Worm (Caenorhabditis elegans) whole organism, L4 larva: ENCODE measurements around the gene dkf-2.

ENCODE experiments used
- F10B5.3 ChIP-seq: sonication (generic microtip); optimal IDR thresholded peaks from 2 replicates; lab custom pipeline; 2016; ENCODE audit warnings: mild to moderate bottlenecking, missing genetic modification characterization, missing compliant biosample characterization
- F44E2.7 ChIP-seq: fragments of 200-800 bp; sonication (Bioruptor generic); IDR thresholded peaks from 2 replicates; pipeline ENCODE4 v2.1.2; 2022; ENCODE audit warnings: missing genetic modification characterization, missing compliant biosample characterization
- T20F7.1 ChIP-seq: fragments of 200-800 bp; sonication (Bioruptor generic); optimal IDR thresholded peaks from 2 replicates; lab custom pipeline; 2018; ENCODE audit warnings: mild to moderate bottlenecking, missing genetic modification characterization, missing compliant biosample characterization
- T26A8.4 ChIP-seq: fragments of 200-800 bp; sonication (Bioruptor generic); IDR thresholded peaks from 2 replicates; pipeline ENCODE4 v1.3.6; 2022; ENCODE audit warnings: missing genetic modification characterization, missing compliant biosample characterization
- Y105C5A.15 ChIP-seq: fragments of 200-800 bp; sonication (Bioruptor generic); IDR thresholded peaks from 2 replicates; pipeline ENCODE4 v1.3.6; 2022; ENCODE audit warnings: missing genetic modification characterization, missing compliant biosample characterization
- aha-1 ChIP-seq: fragments of 150-350 bp; peaks from one replicate; lab custom pipeline; 2014; ENCODE audit warnings: missing biosample characterization, missing genetic modification characterization
- arid-1 ChIP-seq: fragments of 200-800 bp; sonication (Bioruptor generic); conservative IDR thresholded peaks from 2 replicates; pipeline ENCODE4 v1.3.6; 2022; ENCODE audit warnings: missing genetic modification reagents, missing genetic modification characterization, missing compliant biosample characterization
- attf-4 ChIP-seq: sonication (generic microtip); optimal IDR thresholded peaks from 3 replicates; lab custom pipeline; 2017; ENCODE audit warnings: missing biosample characterization, missing genetic modification characterization
- ceh-28 ChIP-seq: fragments of 150-350 bp; optimal IDR thresholded peaks from 2 replicates; lab custom pipeline; 2014; ENCODE audit warnings: missing biosample characterization, missing genetic modification reagents, missing genetic modification characterization
- ceh-62 ChIP-seq: sonication (generic microtip); optimal IDR thresholded peaks from 2 replicates; lab custom pipeline; 2017; ENCODE audit warnings: missing biosample characterization, missing genetic modification characterization
- ctbp-1 ChIP-seq: fragments of 200-800 bp; sonication (Bioruptor generic); IDR thresholded peaks from 2 replicates; pipeline ENCODE4 v1.3.6; 2022; ENCODE audit warnings: missing genetic modification reagents, missing genetic modification characterization, missing compliant biosample characterization
- dve-1 ChIP-seq: sonication (generic microtip); optimal IDR thresholded peaks from 2 replicates; lab custom pipeline; 2017; ENCODE audit warnings: antibody characterized with exemption, mild to moderate bottlenecking, missing genetic modification characterization, missing compliant biosample characterization; ENCODE audit not compliant: insufficient read depth
- egl-27 ChIP-seq: sonication (generic microtip); optimal IDR thresholded peaks from 3 replicates; lab custom pipeline; 2017; ENCODE audit warnings: missing biosample characterization, missing genetic modification reagents, missing genetic modification characterization
- egl-43 ChIP-seq: fragments of 200-800 bp; sonication (Bioruptor generic); IDR thresholded peaks from 2 replicates; pipeline ENCODE4 v1.3.6; 2022; ENCODE audit warnings: missing genetic modification reagents, missing genetic modification characterization, missing compliant biosample characterization
- hlh-11 ChIP-seq: fragments of 200-800 bp; sonication (Bioruptor generic); optimal IDR thresholded peaks from 2 replicates; lab custom pipeline; 2018; ENCODE audit warnings: mild to moderate bottlenecking, missing genetic modification characterization, missing compliant biosample characterization
- lin-1 ChIP-seq: fragments of 200-800 bp; sonication (Bioruptor generic); IDR thresholded peaks from 2 replicates; pipeline ENCODE4 v1.3.6; 2022; ENCODE audit warnings: missing genetic modification reagents, missing genetic modification characterization, missing compliant biosample characterization
- lin-13 ChIP-seq: fragments of 150-350 bp; optimal IDR thresholded peaks from 2 replicates; lab custom pipeline; 2014; ENCODE audit warnings: missing biosample characterization, missing genetic modification reagents, missing genetic modification characterization
- lin-38 ChIP-seq: fragments of 200-800 bp; sonication (Bioruptor generic); IDR thresholded peaks from 2 replicates; pipeline ENCODE4 v1.3.6; 2022; ENCODE audit warnings: missing genetic modification reagents, missing genetic modification characterization, missing compliant biosample characterization
- madf-5 ChIP-seq, 2 experiments: fragments of 200-800 bp; sonication (Bioruptor generic); IDR thresholded peaks; 2 replicates each; pipeline ENCODE4 v1.3.6; 2022; ENCODE audit warnings: missing compliant biosample characterization in 2 of 2, missing genetic modification characterization in 2 of 2
- mdt-29 ChIP-seq: fragments of 200-800 bp; sonication (Bioruptor generic); IDR thresholded peaks from 2 replicates; pipeline ENCODE4 v1.3.6; 2022; ENCODE audit warnings: missing genetic modification reagents, missing genetic modification characterization, missing compliant biosample characterization
- mes-2 ChIP-seq: sonication (generic microtip); optimal IDR thresholded peaks from 2 replicates; lab custom pipeline; 2016; ENCODE audit warnings: missing genotype, mild to moderate bottlenecking, missing genetic modification characterization, missing compliant biosample characterization; ENCODE audit not compliant: poor library complexity, severe bottlenecking
- mxl-2 ChIP-seq: fragments of 200-800 bp; sonication (Bioruptor generic); conservative IDR thresholded peaks from 2 replicates; pipeline ENCODE4 v1.3.6; 2022; ENCODE audit warnings: missing genetic modification reagents, missing genetic modification characterization, missing compliant biosample characterization
- mxl-3 ChIP-seq: fragments of 200-800 bp; sonication (Bioruptor generic); optimal IDR thresholded peaks from 2 replicates; lab custom pipeline; 2018; ENCODE audit warnings: mild to moderate bottlenecking, missing genetic modification characterization, missing compliant biosample characterization
- nhr-237 ChIP-seq: sonication (generic microtip); optimal IDR thresholded peaks from 2 replicates; lab custom pipeline; 2017; ENCODE audit warnings: missing biosample characterization, missing genetic modification characterization
- nhr-28 ChIP-seq: fragments of 150-350 bp; optimal IDR thresholded peaks from 2 replicates; lab custom pipeline; 2014; ENCODE audit warnings: missing biosample characterization, missing genetic modification characterization
- nhr-6 ChIP-seq: fragments of 150-350 bp; optimal IDR thresholded peaks from 2 replicates; lab custom pipeline; 2014; ENCODE audit warnings: missing biosample characterization, missing genetic modification characterization
- pha-4 ChIP-seq, 2 experiments: fragments of 150-350 bp in 1 of 2; fragments of 200-800 bp in 1 of 2; sonication (Bioruptor generic) in 1 of 2; IDR thresholded peaks in 1 of 2; optimal IDR thresholded peaks in 1 of 2; 2 replicates each; pipeline versions ENCODE4 v1.3.6 to Lab custom; 2014 to 2022; ENCODE audit warnings: missing genetic modification characterization in 2 of 2, missing genetic modification reagents in 2 of 2, missing biosample characterization in 1 of 2, missing compliant biosample characterization in 1 of 2
- saeg-2 ChIP-seq: fragments of 200-800 bp; sonication (Bioruptor generic); IDR thresholded peaks from 2 replicates; pipeline ENCODE4 v1.3.6; 2022; ENCODE audit warnings: missing genetic modification reagents, missing genetic modification characterization, missing compliant biosample characterization
- set-16 ChIP-seq: fragments of 200-800 bp; sonication (Bioruptor generic); IDR thresholded peaks from 2 replicates; pipeline ENCODE4 v1.3.6; 2022; ENCODE audit warnings: missing genetic modification reagents, missing genetic modification characterization, missing compliant biosample characterization
- snpc-1.2 ChIP-seq: fragments of 200-800 bp; sonication (Bioruptor generic); IDR thresholded peaks from 2 replicates; pipeline ENCODE4 v1.3.6; 2022; ENCODE audit warnings: missing genetic modification reagents, missing genetic modification characterization, missing compliant biosample characterization
- snpc-4 ChIP-seq: fragments of 150-350 bp; optimal IDR thresholded peaks from 2 replicates; lab custom pipeline; 2014; ENCODE audit warnings: missing biosample characterization, missing genetic modification characterization
- spr-1 ChIP-seq: sonication (generic microtip); optimal IDR thresholded peaks from 2 replicates; lab custom pipeline; 2016; ENCODE audit warnings: mild to moderate bottlenecking, missing genetic modification characterization, missing compliant biosample characterization
- tag-97 ChIP-seq: fragments of 200-800 bp; sonication (Bioruptor generic); IDR thresholded peaks from 2 replicates; pipeline ENCODE4 v1.3.6; 2022; ENCODE audit warnings: missing genetic modification characterization, missing compliant biosample characterization
- tra-1 ChIP-seq: fragments of 200-800 bp; sonication (Bioruptor generic); IDR thresholded peaks from 2 replicates; pipeline ENCODE4 v1.3.6; 2022; ENCODE audit warnings: missing genetic modification reagents, missing genetic modification characterization, missing compliant biosample characterization
- unc-62 ChIP-seq, 3 experiments: fragments of 150-350 bp in 1 of 3; sonication (generic microtip); optimal IDR thresholded peaks in 2 of 3; peaks in 1 of 3; 1 replicate in 1 of 3; 2 replicates in 2 of 3; lab custom pipeline; 2014 to 2017; ENCODE audit warnings: missing biosample characterization in 3 of 3, missing genetic modification characterization in 3 of 3, missing genetic modification reagents in 3 of 3, missing genotype in 1 of 3
- zip-2 ChIP-seq: fragments of 150-350 bp; optimal IDR thresholded peaks from 2 replicates; lab custom pipeline; 2014; ENCODE audit warnings: missing biosample characterization, missing genetic modification characterization

Gene dkf-2

DNA sequence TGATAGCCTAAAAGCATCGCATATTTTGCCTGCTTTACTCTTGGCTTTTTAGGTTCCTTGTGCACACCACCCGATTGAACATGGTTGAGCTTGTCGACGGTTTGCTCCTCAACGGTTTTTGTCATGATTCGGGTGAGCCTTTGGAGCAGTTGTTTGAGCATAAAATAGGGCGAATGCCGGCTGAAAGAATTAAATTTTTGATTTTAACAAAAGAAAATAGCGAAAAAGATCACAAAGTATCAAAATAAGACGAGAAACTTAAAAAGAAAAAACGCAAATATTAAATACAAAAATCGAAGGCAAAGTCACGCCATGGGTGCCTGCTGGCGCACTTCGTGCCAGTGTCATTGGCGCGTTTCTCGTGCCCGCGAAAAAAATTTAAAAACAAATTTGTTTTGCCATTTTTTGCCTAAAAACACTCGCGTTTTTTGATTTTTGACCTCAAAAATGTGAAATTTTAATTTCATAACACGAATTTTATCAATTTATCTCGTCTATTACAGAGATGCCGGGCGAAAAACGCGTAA is 47.5 kb downstream of the dkf-2 start, which contains the start of the genes ctps-1 and pus-1 (continued):
- TF ChIP-seq pha-4 (GFP tag; IDR thresholded peaks at IDR 0.05; lab: Robert Waterston, UW) (no peak), pha-4 (tag; optimal IDR thresholded peaks at IDR 0.05; lab: Kevin White, UChicago) (no peak), spr-1 (no peak), tra-1 (GFP tag; lab: Robert Waterston, UW) (0 out of 2 replicates have a peak, but pooled peaks have one; percentile 19)
- TF ChIP-seq, all 104 proteins: peak for 22

DNA sequence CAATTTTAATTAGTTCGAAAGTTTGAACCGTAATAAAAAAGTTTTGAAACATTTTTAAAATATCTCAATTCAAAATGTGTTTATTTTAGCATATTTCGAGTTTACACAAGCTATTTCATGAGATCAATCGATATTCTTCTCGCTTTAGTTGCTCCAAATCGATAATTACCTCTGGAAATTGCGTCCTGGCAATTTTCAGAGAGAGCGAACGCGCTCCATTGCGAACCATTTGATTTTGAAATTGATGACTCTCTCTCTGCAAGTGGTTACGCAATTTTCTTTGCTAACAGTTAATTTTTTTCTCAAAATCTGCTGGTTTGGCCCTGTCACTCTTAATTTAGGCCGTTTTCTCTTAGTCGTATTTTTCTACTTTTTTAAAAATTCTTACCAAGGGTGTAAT is 53.1 kb downstream of the dkf-2 start:
- peak; percentile 48 for TF ChIP-seq aha-1 (tag; lab: Kevin White, UChicago)
- TF ChIP-seq lin-13 (GFP tag; lab: Kevin White, UChicago), result no peak
- no peak for TF ChIP-seq set-16 (GFP tag; lab: Robert Waterston, UW)
- peak; percentile 16; the same call in 1 of the 2 replicates for TF ChIP-seq lin-38 (GFP tag; lab: Robert Waterston, UW)
- TF ChIP-seq snpc-4, result no peak
- TF ChIP-seq mes-2 (tag; lab: Kevin White, UChicago), result peak; percentile 3
- no peak for TF ChIP-seq attf-4 (tag; lab: Kevin White, UChicago)
- no peak for TF ChIP-seq snpc-1.2 (GFP tag; lab: Robert Waterston, UW)

DNA sequence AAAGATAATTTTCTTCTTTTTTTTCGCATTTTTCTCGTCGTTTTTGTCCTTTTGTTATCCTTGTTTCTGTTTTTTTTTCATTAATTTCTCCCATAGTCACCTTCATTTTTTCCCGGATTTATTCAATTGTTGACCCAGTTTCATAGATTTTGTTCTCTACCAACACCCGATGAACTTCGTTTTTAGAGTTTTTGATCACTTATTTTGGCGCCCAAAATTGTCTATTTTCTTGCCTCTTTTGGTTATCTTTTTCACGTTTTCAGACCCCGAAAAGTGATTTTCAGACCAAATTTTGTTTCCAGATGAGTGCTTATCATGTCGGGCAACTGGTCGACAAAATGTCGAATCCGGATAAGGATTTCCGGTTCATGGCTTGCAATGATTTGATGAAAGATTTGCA is 55.1 kb downstream of the dkf-2 start, which contains the start of gene cand-1:
cand-1 (plus strand) TSS at position 301 of the 400 bp plus-strand sequence.
- TF ChIP-seq tag-97 (GFP tag; lab: Robert Waterston, UW) (no peak), egl-43 (GFP tag; lab: Robert Waterston, UW) (no peak), nhr-28 (tag; lab: Kevin White, UChicago) (no peak), mxl-3 (no peak), dve-1 (tag; lab: Kevin White, UChicago) (no peak), T26A8.4 (GFP tag; lab: Robert Waterston, UW) (no peak), zip-2 (no peak), T20F7.1 (no peak), egl-27 (tag; lab: Kevin White, UChicago) (no peak), arid-1 (GFP tag; lab: Robert Waterston, UW) (no peak), F44E2.7 (GFP tag; lab: Robert Waterston, UW) (no peak), madf-5 (GFP tag; IDR thresholded peaks at IDR 0.05; lab: Robert Waterston, UW) (no peak), Y105C5A.15 (GFP tag; lab: Robert Waterston, UW) (no peak)

DNA sequence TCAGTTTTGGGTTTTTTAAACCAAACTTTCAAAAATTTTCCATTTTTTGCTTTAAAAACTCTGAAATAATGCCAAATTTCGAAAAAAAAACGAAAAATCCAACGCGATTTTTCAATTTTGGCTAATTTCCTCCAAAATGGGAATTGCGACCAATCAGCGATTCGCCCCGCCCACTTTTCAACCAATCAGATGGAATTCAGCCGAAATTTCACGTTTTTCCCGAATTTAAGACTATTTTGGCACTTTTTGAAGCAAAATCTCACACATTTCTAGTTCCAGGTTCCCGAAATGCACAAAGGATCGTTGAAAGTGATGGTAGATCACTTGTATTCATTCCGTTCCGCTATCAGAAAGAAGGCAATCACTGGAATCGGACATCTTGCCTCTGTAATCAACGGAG is 57.4 kb downstream of the dkf-2 start:
- no peak for TF ChIP-seq nhr-237
- peak; percentile 68 for TF ChIP-seq aha-1 (tag; lab: Kevin White, UChicago)

DNA sequence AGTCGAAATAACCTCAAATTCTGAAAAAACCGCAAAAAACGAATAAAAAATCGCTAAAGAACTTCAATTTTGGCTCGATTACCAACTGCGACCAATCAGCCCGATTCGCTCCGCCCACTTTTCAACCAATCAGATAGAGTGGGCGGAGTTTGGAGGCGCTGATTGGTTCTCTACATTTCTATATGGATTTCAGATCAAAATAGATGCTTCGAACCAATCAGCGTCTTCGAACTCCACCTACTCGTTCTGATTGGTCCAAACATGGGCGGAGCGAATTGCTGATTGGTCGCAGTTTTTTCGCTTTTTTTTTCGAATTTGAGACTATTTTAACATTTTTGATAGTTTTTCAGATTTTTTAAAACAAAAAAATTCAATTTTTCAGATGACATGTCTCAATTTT is 60.7 kb downstream of the dkf-2 start:
- TF ChIP-seq mes-2 (tag; lab: Kevin White, UChicago) (no peak), unc-62 (GFP tag; optimal IDR thresholded peaks at IDR 0.05 in 1 of 2; lab: Kevin White, UChicago) (peak in 1 of 2 experiments; percentile 48), unc-62 (tag; optimal IDR thresholded peaks at IDR 0.05; lab: Kevin White, UChicago) (no peak)

DNA sequence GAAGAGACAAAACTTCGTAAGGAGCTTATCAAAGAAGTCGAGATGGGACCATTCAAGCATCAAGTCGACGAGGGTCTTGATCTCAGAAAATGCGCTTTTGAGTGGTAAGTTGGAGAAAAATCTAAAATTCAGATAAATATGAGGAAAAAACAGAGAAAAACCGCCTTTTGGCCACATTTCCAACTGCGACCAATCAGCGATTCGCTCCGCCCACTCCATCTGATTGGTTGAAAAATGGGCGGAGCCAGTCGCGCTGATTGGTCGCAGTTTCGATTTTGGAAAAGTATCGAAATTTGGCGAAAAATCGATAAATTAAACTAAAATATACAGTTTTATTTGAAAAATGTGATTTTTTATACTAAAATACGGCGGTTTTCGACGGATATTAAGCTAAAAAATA is 64.4 kb downstream of the dkf-2 start:
- TF ChIP-seq ctbp-1 (GFP tag; lab: Robert Waterston, UW), result no peak
- TF ChIP-seq F44E2.7 (GFP tag; lab: Robert Waterston, UW), result no peak
- TF ChIP-seq lin-1 (GFP tag; lab: Robert Waterston, UW), result no peak
- TF ChIP-seq saeg-2 (GFP tag; lab: Robert Waterston, UW), result no peak
- no peak for TF ChIP-seq ceh-28
- TF ChIP-seq spr-1, result no peak
- no peak for TF ChIP-seq hlh-11 (tag; lab: Kevin White, UChicago)
- TF ChIP-seq nhr-28 (tag; lab: Kevin White, UChicago), result no peak
- TF ChIP-seq ceh-62, result no peak
- TF ChIP-seq mxl-2 (GFP tag; lab: Robert Waterston, UW), result no peak
- no peak for TF ChIP-seq mdt-29 (GFP tag; lab: Robert Waterston, UW)
- no peak for TF ChIP-seq lin-38 (GFP tag; lab: Robert Waterston, UW)
- no peak for TF ChIP-seq nhr-6 (tag; lab: Kevin White, UChicago)
- TF ChIP-seq F10B5.3 (tag; lab: Kevin White, UChicago), result no peak
- TF ChIP-seq tra-1 (GFP tag; lab: Robert Waterston, UW), result no peak
